Fruit fly (Drosophila melanogaster): ENCODE data around the gene CG13599.

Gene CG13599

DNA sequence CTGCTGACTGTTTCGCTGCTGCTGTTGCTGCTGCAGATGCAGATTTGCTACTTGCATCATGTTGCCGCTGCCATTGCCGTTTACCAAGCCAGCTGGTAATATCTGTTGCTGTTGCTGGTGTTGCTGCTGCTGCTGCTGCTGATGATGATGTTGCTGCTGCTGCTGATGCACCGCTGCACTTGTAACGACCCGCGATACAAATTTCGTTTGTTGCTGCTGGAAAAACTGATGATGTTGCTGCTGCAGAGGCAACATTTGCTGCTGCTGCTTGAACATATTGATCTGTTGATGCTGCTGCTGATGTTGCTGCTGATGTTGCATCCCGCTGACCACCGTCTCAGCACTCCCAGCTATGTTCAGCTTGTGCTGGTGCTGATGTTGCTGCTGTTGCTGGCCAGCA lies 11.1 kb upstream of the CG13599 start:
- TF ChIP-seq CG33017 (tag; optimal IDR thresholded peaks at IDR 0.05) (no peak), CG1620 (GFP tag; optimal IDR thresholded peaks at IDR 0.05) (no peak), CG11617 (GFP tag; optimal IDR thresholded peaks at IDR 0.05) (no peak), toe (GFP tag; optimal IDR thresholded peaks at IDR 0.05) (no peak), tj (GFP tag; optimal IDR thresholded peaks at IDR 0.05) (no peak), kay (GFP tag; ENCODE audit: borderline replicate concordance) (no peak), cic (GFP tag; optimal IDR thresholded peaks at IDR 0.05) (no peak), Clk (GFP tag; optimal IDR thresholded peaks at IDR 0.05) (no peak), Crg-1 (GFP tag; optimal IDR thresholded peaks at IDR 0.05) (no peak), ovo (GFP tag; optimal IDR thresholded peaks at IDR 0.05) (no peak), cnc (optimal IDR thresholded peaks at IDR 0.05) (no peak), CG7101 (tag; optimal IDR thresholded peaks at IDR 0.05) (no peak), CG12768 (GFP tag; optimal IDR thresholded peaks at IDR 0.05) (no peak), CG7045 (GFP tag; optimal IDR thresholded peaks at IDR 0.05) (no peak), CG5204 (GFP tag; optimal IDR thresholded peaks at IDR 0.05) (no peak), pad (GFP tag; optimal IDR thresholded peaks at IDR 0.05) (no peak), bab1 (GFP tag; optimal IDR thresholded peaks at IDR 0.05) (no peak), Hr96 (GFP tag; optimal IDR thresholded peaks at IDR 0.05) (no peak), Mnt (GFP tag; optimal IDR thresholded peaks at IDR 0.05) (no peak), CG14711 (tag; optimal IDR thresholded peaks at IDR 0.05) (no peak)

DNA sequence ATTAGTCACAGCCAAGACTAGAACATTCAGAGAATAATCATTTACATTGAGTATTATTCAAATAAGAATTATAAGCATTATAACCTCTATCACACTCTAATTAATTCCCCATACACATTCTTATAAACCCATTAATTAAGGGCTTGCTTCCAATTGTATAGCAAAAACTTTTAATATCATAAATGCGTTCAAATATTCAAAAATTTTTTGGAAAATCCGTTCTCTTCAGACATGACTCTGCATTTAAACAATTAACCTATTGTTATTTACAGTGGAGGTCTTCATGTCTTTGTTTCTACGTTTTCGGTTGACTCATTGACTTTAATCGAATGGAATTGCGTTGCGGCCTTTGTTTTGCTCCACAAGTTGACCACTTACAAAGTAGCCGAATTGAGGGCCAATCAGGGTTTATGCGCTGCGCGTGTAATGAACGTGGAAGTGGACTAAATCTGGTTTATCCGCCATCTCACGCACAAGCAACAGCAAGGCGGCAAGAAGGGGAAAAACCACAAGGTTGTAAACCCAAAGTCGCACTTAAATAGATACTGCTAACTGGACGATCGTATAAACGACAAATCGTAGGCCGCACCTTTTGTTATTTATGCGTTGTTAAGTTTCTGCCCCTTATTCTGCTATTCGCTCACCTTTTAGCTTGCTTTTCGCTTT lies 10.4 kb upstream of the CG13599 start:
- TF ChIP-seq CG33017 (tag; optimal IDR thresholded peaks at IDR 0.05) (peak; percentile 62), CG7101 (tag; optimal IDR thresholded peaks at IDR 0.05) (peak; percentile 52), CG11617 (GFP tag; optimal IDR thresholded peaks at IDR 0.05) (peak; percentile 39), cic (GFP tag; optimal IDR thresholded peaks at IDR 0.05) (no peak), CG12768 (GFP tag; optimal IDR thresholded peaks at IDR 0.05) (peak; percentile 9), toe (GFP tag; optimal IDR thresholded peaks at IDR 0.05) (no peak), bab1 (GFP tag; optimal IDR thresholded peaks at IDR 0.05) (peak; percentile 67), CG1620 (GFP tag; optimal IDR thresholded peaks at IDR 0.05) (no peak), CG14711 (tag; optimal IDR thresholded peaks at IDR 0.05) (peak; percentile 43)

DNA sequence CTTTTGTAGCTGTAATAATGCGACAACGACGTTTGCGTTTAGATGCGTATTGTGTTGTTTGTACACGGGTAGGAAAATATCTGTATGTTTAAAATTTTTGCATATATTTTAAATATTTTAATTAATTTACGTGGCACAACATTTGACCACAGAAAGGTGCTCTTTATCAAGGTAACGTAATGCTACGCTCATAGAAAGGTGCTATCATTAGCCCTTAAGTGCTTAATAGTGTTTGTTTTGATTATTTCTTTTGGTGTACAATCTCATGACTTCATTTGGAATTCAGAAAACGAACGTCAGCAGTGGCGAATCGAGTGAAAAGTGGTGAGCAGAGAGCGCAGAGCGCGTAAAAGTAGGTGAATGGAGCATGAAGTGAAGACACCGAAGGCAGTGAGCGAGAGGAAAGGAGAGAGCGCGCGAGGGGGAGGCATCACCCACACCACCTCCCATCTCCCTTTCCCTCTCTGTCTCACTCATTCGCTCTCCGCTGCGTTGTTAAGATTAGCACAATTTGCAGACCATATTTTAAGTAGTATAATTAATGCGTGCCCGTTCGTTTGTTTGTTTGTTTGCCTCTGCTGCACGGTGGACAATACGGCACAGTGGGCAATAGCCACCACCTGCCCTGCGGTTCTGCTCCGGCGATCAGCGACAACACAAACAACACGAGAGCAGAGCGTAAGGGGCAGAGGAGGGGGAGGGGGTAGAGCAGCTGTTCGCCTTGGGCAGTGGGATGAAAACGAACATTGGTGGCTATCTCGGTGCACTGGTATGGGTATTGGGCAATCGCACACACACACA lies 9.5 kb upstream of the CG13599 start:
- TF ChIP-seq cnc (optimal IDR thresholded peaks at IDR 0.05) (no peak), Mnt (GFP tag; optimal IDR thresholded peaks at IDR 0.05) (no peak), kay (GFP tag; ENCODE audit: borderline replicate concordance) (no peak), Clk (GFP tag; optimal IDR thresholded peaks at IDR 0.05) (no peak), Crg-1 (GFP tag; optimal IDR thresholded peaks at IDR 0.05) (no peak), ovo (GFP tag; optimal IDR thresholded peaks at IDR 0.05) (no peak), tj (GFP tag; optimal IDR thresholded peaks at IDR 0.05) (peak; percentile 66), cic (GFP tag; optimal IDR thresholded peaks at IDR 0.05) (peak; percentile 31), CG11617 (GFP tag; optimal IDR thresholded peaks at IDR 0.05) (no peak)

DNA sequence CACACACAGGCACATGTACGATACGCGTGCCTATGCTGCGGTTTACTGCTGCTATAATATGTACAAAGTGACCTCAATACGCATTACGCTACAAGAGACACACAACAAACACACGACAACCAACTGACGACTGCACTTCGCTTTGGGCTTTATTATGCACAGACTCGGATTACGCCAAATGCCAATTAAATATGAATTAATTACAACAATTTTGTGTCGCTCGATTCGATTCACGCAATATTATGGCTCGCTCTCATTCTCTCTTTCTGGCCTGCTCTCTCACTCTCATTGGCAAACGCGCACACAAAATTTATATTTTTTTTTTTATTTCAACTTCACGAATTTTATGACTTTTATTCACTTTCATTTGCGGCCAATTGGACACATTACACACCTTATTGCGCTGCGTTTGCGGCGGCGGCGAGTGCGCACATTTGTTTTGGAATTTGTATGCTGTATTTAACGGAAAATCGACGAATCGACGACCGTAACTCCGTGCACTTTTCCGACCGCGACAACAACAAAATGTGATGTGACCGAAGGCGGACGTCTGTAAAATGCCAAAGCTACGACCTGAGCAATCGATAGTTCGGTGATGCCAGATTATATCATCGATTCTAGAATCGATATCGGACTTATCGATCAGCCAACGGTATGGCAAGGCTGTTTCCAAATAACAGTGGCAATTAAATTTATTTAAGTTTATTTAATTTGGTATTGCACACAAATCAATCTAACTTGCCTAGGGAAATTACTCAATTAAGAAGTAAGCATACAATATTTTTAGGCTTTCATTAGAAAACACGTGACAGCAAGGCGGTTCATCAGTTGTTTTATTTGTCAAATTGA lies 8.7 kb upstream of the CG13599 start, which contains the start of the genes sba and CG31141:
sba (minus strand) TSS at position 472 of the 849 bp plus-strand sequence.
CG31141 (plus strand) TSS at position 799 of the 849 bp plus-strand sequence.
- peak; percentile 40 for TF ChIP-seq CG7101 (tag; optimal IDR thresholded peaks at IDR 0.05)
- TF ChIP-seq cic (GFP tag; optimal IDR thresholded peaks at IDR 0.05) = peak; percentile 48
- peak; percentile 38 for TF ChIP-seq CG33017 (tag; optimal IDR thresholded peaks at IDR 0.05)
- TF ChIP-seq Mnt (GFP tag; optimal IDR thresholded peaks at IDR 0.05) = peak; percentile 70
- peak; percentile 34 for TF ChIP-seq bab1 (GFP tag; optimal IDR thresholded peaks at IDR 0.05)
- TF ChIP-seq CG7045 (GFP tag; optimal IDR thresholded peaks at IDR 0.05) = no peak
- peak; percentile 27 for TF ChIP-seq ovo (GFP tag; optimal IDR thresholded peaks at IDR 0.05)
- TF ChIP-seq CG1620 (GFP tag; optimal IDR thresholded peaks at IDR 0.05) = no peak
- no peak for TF ChIP-seq tj (GFP tag; optimal IDR thresholded peaks at IDR 0.05)
- no peak for TF ChIP-seq CG11617 (GFP tag; optimal IDR thresholded peaks at IDR 0.05)

DNA sequence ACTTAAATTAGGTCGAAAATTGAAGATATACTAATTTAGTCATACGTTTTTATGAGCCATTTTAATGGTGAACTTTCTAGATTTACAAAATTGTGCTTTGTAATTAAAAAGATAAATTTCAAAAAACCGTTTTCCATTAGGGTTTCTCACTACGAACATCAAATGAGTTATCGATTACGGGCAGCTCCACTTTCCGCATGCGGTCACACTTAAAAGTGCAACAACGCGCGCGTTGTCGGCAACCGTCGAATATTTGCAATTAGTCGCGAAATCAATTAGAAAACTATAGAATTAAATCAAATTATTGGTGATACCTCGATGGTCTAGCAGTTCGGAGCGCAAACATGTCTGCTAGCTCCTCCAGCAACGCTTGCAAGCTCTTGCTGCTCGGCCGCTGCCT lies 7.2 kb upstream of the CG13599 start, which contains the start of gene Ndc1:
Ndc1 (plus strand) TSS at position 200 of the 400 bp plus-strand sequence.
- no peak for TF ChIP-seq CG14711 (tag; optimal IDR thresholded peaks at IDR 0.05)
- no peak for TF ChIP-seq Crg-1 (GFP tag; optimal IDR thresholded peaks at IDR 0.05)
- no peak for TF ChIP-seq CG7045 (GFP tag; optimal IDR thresholded peaks at IDR 0.05)

DNA sequence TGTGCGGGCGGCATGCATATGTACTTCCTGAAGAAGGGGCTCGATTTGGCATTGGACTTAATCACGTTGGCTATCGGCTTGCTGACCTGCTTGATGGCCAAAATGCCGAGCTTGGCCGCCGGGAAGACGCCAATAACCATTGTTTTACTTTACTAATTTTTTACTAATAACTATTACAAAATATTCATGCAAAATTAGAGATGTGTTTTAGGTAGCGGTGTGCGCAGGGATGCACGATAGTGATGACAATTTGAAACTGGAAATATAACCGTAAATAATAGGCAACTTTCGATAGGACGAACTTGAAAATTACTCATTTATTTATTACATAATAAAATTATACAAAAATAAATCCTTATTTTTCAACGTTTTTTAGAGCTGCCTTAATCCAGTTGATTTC lies 4.0 kb upstream of the CG13599 start, which contains the start of gene CG13601:
CG13601 (minus strand) TSS at position 206 of the 400 bp plus-strand sequence.
- TF ChIP-seq toe (GFP tag; optimal IDR thresholded peaks at IDR 0.05) (no peak), CG12768 (GFP tag; optimal IDR thresholded peaks at IDR 0.05) (peak; percentile 27), Mnt (GFP tag; optimal IDR thresholded peaks at IDR 0.05) (peak; percentile 56), CG7101 (tag; optimal IDR thresholded peaks at IDR 0.05) (no peak), bab1 (GFP tag; optimal IDR thresholded peaks at IDR 0.05) (peak; percentile 38), CG1620 (GFP tag; optimal IDR thresholded peaks at IDR 0.05) (peak; percentile 30), CG33017 (tag; optimal IDR thresholded peaks at IDR 0.05) (no peak)
